Worm (Caenorhabditis elegans): ENCODE results near the gene T25E4.1.

ce11 chrII:5533642-5534041, 44.5 kb upstream of the T25E4.1 start, which contains the start of gene hlh-26:
- TF ChIP-seq him-1 (tag; optimal IDR thresholded peaks at IDR 0.05) (no peak), dao-5 (tag; optimal IDR thresholded peaks at IDR 0.05) (no peak), W03F9.2 (tag; optimal IDR thresholded peaks at IDR 0.05) (no peak)
